Fruit fly (Drosophila melanogaster) whole organism, embryonic: ENCODE results near the gene CG14339.
A peak's percentile ranks its signal among the peaks of the same experiment; 100 is the strongest.

Source experiments
- Ada2b ChIP-seq: fragments of 200-800 bp; sonication (Bioruptor generic); IDR thresholded peaks from 2 replicates; pipeline ENCODE4 v1.3.6; 2022; ENCODE audit warnings: missing biosample characterization, missing genetic modification characterization
- Adf1 ChIP-seq: fragments of 200-800 bp; sonication (Bioruptor generic); IDR thresholded peaks from 2 replicates; pipeline ENCODE4 v1.3.6; 2022; ENCODE audit warnings: missing biosample characterization, missing genetic modification characterization
- Blimp-1 ChIP-seq: fragments of 200-800 bp; sonication (Bioruptor generic); optimal IDR thresholded peaks from 3 replicates; lab custom pipeline; 2018; ENCODE audit warnings: missing biosample characterization, missing genetic modification characterization, mild to moderate bottlenecking, moderate library complexity, missing genetic modification reagents
- C15 ChIP-seq: fragments of 200-800 bp; sonication (Bioruptor generic); IDR thresholded peaks from 3 replicates; pipeline ENCODE4 v1.3.6; 2022; ENCODE audit warnings: missing biosample characterization, missing genetic modification characterization
- CG10321 ChIP-seq: fragments of 200-800 bp; sonication (Bioruptor generic); IDR thresholded peaks from 2 replicates; pipeline ENCODE4 v1.3.6; 2022; ENCODE audit warnings: missing biosample characterization, missing genetic modification characterization
- CG10959 ChIP-seq: fragments of 200-800 bp; sonication (Bioruptor generic); IDR thresholded peaks from 2 replicates; pipeline ENCODE4 v1.3.6; 2022; ENCODE audit warnings: missing biosample characterization, missing genetic modification characterization
- CG13424 ChIP-seq: fragments of 200-800 bp; sonication (Bioruptor generic); optimal IDR thresholded peaks from 2 replicates; lab custom pipeline; 2019; ENCODE audit warnings: missing biosample characterization, mild to moderate bottlenecking, missing genetic modification characterization, moderate library complexity
- CG15479 ChIP-seq: fragments of 200-800 bp; sonication (Bioruptor generic); optimal IDR thresholded peaks from 3 replicates; lab custom pipeline; 2019; ENCODE audit warnings: missing biosample characterization, mild to moderate bottlenecking, missing genetic modification characterization, moderate library complexity
- CG1603 ChIP-seq: fragments of 200-800 bp; sonication (Bioruptor generic); optimal IDR thresholded peaks from 2 replicates; lab custom pipeline; 2019; ENCODE audit warnings: missing biosample characterization, mild to moderate bottlenecking, missing genetic modification characterization, moderate library complexity
- CG34376 ChIP-seq: fragments of 200-800 bp; sonication (Bioruptor generic); optimal IDR thresholded peaks from 2 replicates; lab custom pipeline; 2018; ENCODE audit warnings: missing biosample characterization, mild to moderate bottlenecking, missing genetic modification characterization
- CG6683 ChIP-seq: fragments of 200-800 bp; sonication (Bioruptor generic); optimal IDR thresholded peaks from 2 replicates; lab custom pipeline; 2017; ENCODE audit warnings: missing biosample characterization, mild to moderate bottlenecking, missing genetic modification characterization, missing genetic modification reagents
- CG8290 ChIP-seq, 3 experiments: fragments of 200-800 bp; sonication (Bioruptor generic); optimal IDR thresholded peaks; 2 replicates each; lab custom pipeline; 2016 to 2019; ENCODE audit warnings: missing biosample characterization in 3 of 3, missing genetic modification characterization in 3 of 3, mild to moderate bottlenecking in 2 of 3, moderate library complexity in 1 of 3
- CG8924 ChIP-seq: fragments of 200-800 bp; optimal IDR thresholded peaks from 3 replicates; lab custom pipeline; 2019; ENCODE audit warnings: missing biosample characterization, mild to moderate bottlenecking, missing genetic modification characterization, moderate library complexity
- D19A ChIP-seq: fragments of 200-800 bp; optimal IDR thresholded peaks from 3 replicates; lab custom pipeline; 2019; ENCODE audit warnings: missing biosample characterization, mild to moderate bottlenecking, missing genetic modification characterization, moderate library complexity
- HLHmδ ChIP-seq: fragments of 200-800 bp; sonication (Bioruptor generic); optimal IDR thresholded peaks from 2 replicates; lab custom pipeline; 2018; ENCODE audit warnings: missing biosample characterization, mild to moderate bottlenecking, missing genetic modification characterization, moderate library complexity
- HmgZ ChIP-seq: fragments of 200-800 bp; sonication (Bioruptor generic); optimal IDR thresholded peaks from 2 replicates; lab custom pipeline; 2018; ENCODE audit warnings: missing biosample characterization, mild to moderate bottlenecking, missing genetic modification characterization
- Hr39 ChIP-seq: fragments of >200 bp; optimal IDR thresholded peaks from 2 replicates; lab custom pipeline; 2017
- Hr51 ChIP-seq, 2 experiments: fragments of 200-800 bp; sonication (Bioruptor generic); optimal IDR thresholded peaks; 2 replicates in 1 of 2; 3 replicates in 1 of 2; lab custom pipeline; 2016 to 2018; ENCODE audit warnings: missing biosample characterization in 2 of 2, missing genetic modification characterization in 2 of 2, mild to moderate bottlenecking in 1 of 2, moderate library complexity in 1 of 2
- Jarid2 ChIP-seq: fragments of 200-800 bp; sonication (Bioruptor generic); optimal IDR thresholded peaks from 3 replicates; lab custom pipeline; 2017; ENCODE audit warnings: mild to moderate bottlenecking, missing biosample characterization, missing genetic modification reagents, missing genetic modification characterization
- MTF-1 ChIP-seq: fragments of 200-800 bp; sonication (Bioruptor generic); optimal IDR thresholded peaks from 2 replicates; lab custom pipeline; 2018; ENCODE audit warnings: missing biosample characterization, mild to moderate bottlenecking, missing genetic modification characterization, borderline replicate concordance
- Mad ChIP-seq: fragments of 200-800 bp; sonication (Bioruptor generic); optimal IDR thresholded peaks from 2 replicates; lab custom pipeline; 2016; ENCODE audit warnings: missing biosample characterization, missing genetic modification characterization
- Meics ChIP-seq: fragments of 200-800 bp; sonication (Bioruptor generic); optimal IDR thresholded peaks from 2 replicates; lab custom pipeline; 2017; ENCODE audit warnings: missing biosample characterization, mild to moderate bottlenecking, missing genetic modification characterization
- PHDP ChIP-seq: fragments of 200-800 bp; sonication (Bioruptor generic); optimal IDR thresholded peaks from 3 replicates; lab custom pipeline; 2018; ENCODE audit warnings: missing biosample characterization, mild to moderate bottlenecking, missing genetic modification characterization, moderate library complexity
- Pdp1 ChIP-seq, 2 experiments: fragments of 200-800 bp; sonication (Bioruptor generic); optimal IDR thresholded peaks; 3 replicates each; lab custom pipeline; 2016; ENCODE audit warnings: missing biosample characterization in 2 of 2, missing genetic modification characterization in 2 of 2, mild to moderate bottlenecking in 1 of 2, moderate library complexity in 1 of 2
- Sox102F ChIP-seq: fragments of 200-800 bp; sonication (Bioruptor generic); optimal IDR thresholded peaks from 2 replicates; lab custom pipeline; 2018; ENCODE audit warnings: missing biosample characterization, mild to moderate bottlenecking, missing genetic modification characterization, moderate library complexity
- dimm ChIP-seq: fragments of 200-800 bp; sonication (Bioruptor generic); IDR thresholded peaks from 2 replicates; pipeline ENCODE4 v1.3.6; 2022; ENCODE audit warnings: missing biosample characterization, missing genetic modification characterization
- exex ChIP-seq: fragments of 200-800 bp; sonication (Bioruptor generic); optimal IDR thresholded peaks from 4 replicates; lab custom pipeline; 2018; ENCODE audit warnings: missing biosample characterization, mild to moderate bottlenecking, missing genetic modification characterization, moderate library complexity
- grn ChIP-seq: fragments of 200-800 bp; sonication (Bioruptor generic); optimal IDR thresholded peaks from 3 replicates; lab custom pipeline; 2017; ENCODE audit warnings: missing biosample characterization, missing genetic modification characterization
- mirr ChIP-seq: fragments of 200-800 bp; sonication (Bioruptor generic); optimal IDR thresholded peaks from 3 replicates; lab custom pipeline; 2018; ENCODE audit warnings: missing biosample characterization, mild to moderate bottlenecking, missing genetic modification characterization
- oc ChIP-seq: fragments of 200-800 bp; sonication (Bioruptor generic); optimal IDR thresholded peaks from 2 replicates; lab custom pipeline; 2018; ENCODE audit warnings: missing biosample characterization, mild to moderate bottlenecking, missing genetic modification characterization, moderate library complexity
- p53 ChIP-seq: fragments of 200-800 bp; sonication (Bioruptor generic); optimal IDR thresholded peaks from 2 replicates; lab custom pipeline; 2016; ENCODE audit warnings: missing biosample characterization, missing genetic modification characterization
- phol ChIP-seq: fragments of 200-800 bp; sonication (Bioruptor generic); optimal IDR thresholded peaks from 3 replicates; lab custom pipeline; 2018; ENCODE audit warnings: missing biosample characterization, mild to moderate bottlenecking, missing genetic modification characterization, moderate library complexity
- pros ChIP-seq: fragments of 200-800 bp; sonication (Bioruptor generic); optimal IDR thresholded peaks from 3 replicates; lab custom pipeline; 2019; ENCODE audit warnings: missing biosample characterization, mild to moderate bottlenecking, missing genetic modification characterization, moderate library complexity
- row ChIP-seq: fragments of 200-800 bp; sonication (Bioruptor generic); IDR thresholded peaks from 3 replicates; pipeline ENCODE4 v1.3.6; 2022; ENCODE audit warnings: missing biosample characterization, missing genetic modification characterization
- schlank ChIP-seq: fragments of 200-800 bp; sonication (Bioruptor generic); optimal IDR thresholded peaks from 2 replicates; lab custom pipeline; 2018; ENCODE audit warnings: missing biosample characterization, mild to moderate bottlenecking, missing genetic modification characterization
- sens ChIP-seq: fragments of 200-800 bp; sonication (Bioruptor generic); peaks from one replicate; lab custom pipeline; 2016; ENCODE audit warnings: missing biosample characterization, missing genetic modification characterization
- slbo ChIP-seq: fragments of 200-800 bp; sonication (Bioruptor generic); IDR thresholded peaks from 2 replicates; pipeline ENCODE4 v1.3.6; 2022; ENCODE audit warnings: missing biosample characterization, missing genetic modification characterization
- so ChIP-seq: fragments of 200-800 bp; sonication (Bioruptor generic); IDR thresholded peaks from 3 replicates; pipeline ENCODE4 v1.3.6; 2022; ENCODE audit warnings: missing biosample characterization, missing genetic modification characterization
- tio ChIP-seq: fragments of 200-800 bp; sonication (Bioruptor generic); optimal IDR thresholded peaks from 2 replicates; lab custom pipeline; 2017; ENCODE audit warnings: missing biosample characterization, missing genetic modification characterization, inconsistent platforms
- tll ChIP-seq, 2 experiments: fragments of 200-800 bp in 1 of 2; fragments of >200 bp in 1 of 2; sonication (Bioruptor generic) in 1 of 2; optimal IDR thresholded peaks; 2 replicates each; lab custom pipeline; 2017 to 2019; ENCODE audit warnings: missing biosample characterization in 2 of 2, missing genetic modification characterization in 2 of 2, mild to moderate bottlenecking in 1 of 2, moderate library complexity in 1 of 2
- vfl ChIP-seq: fragments of 200-800 bp; sonication (Bioruptor generic); optimal IDR thresholded peaks from 2 replicates; lab custom pipeline; 2016; ENCODE audit warnings: missing biosample characterization, missing genetic modification characterization
- z ChIP-seq: fragments of 200-800 bp; sonication (Bioruptor generic); IDR thresholded peaks from 3 replicates; pipeline ENCODE4 v1.3.6; 2022; ENCODE audit warnings: missing biosample characterization, missing genetic modification characterization

Gene CG14339

DNA sequence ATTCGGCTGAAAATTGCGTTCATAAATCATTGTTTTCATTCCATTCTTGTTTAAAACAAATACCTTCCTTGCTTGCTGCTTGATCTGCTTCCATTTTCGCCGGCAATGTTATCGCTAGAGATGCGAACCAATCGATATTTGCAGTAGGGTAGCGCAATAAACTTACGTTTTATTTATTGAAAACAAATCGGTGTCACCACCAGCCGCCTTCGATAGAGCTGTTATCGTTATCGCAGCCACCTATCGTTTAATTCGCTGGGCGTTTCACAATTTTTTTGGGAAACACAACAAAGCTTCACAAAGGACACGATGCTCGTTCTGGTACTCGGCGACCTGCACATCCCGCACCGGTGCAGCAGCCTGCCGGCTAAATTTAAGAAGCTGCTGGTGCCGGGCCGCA is 42.2 kb downstream of the CG14339 start, which contains the start of the genes Tfb4 and Vps29 (continued):
- no peak for TF ChIP-seq Meics (GFP tag; lab: Kevin White, UChicago)
- TF ChIP-seq dimm (GFP tag; lab: Robert Waterston, UW) = no peak
- TF ChIP-seq Mad (GFP tag; lab: Kevin White, UChicago) = no peak
- no peak for TF ChIP-seq Adf1 (GFP tag; lab: Robert Waterston, UW)

DNA sequence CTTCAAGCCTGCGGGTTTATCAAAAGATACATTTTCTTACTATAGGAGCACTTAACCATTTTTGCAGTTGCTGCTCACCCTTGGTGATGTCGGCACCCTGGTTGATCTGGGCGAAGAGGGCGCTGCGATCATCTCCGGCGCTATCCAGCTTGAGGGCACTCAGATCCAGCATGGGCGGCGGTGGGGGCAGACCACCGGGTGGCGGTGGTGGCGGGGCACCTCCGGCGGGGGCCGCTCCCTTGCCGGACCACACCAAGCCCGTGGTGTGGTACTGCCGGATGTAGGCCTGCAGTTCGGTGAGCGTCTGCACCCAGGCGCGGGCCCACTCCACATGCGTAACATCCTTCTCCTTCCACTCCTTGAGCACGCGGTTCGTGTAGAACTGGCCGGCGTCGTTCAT is 44.4 kb downstream of the CG14339 start:
- TF ChIP-seq Hr39 = peak; percentile 83
- no peak for TF ChIP-seq CG13424 (tag; lab: Kevin White, UChicago)

DNA sequence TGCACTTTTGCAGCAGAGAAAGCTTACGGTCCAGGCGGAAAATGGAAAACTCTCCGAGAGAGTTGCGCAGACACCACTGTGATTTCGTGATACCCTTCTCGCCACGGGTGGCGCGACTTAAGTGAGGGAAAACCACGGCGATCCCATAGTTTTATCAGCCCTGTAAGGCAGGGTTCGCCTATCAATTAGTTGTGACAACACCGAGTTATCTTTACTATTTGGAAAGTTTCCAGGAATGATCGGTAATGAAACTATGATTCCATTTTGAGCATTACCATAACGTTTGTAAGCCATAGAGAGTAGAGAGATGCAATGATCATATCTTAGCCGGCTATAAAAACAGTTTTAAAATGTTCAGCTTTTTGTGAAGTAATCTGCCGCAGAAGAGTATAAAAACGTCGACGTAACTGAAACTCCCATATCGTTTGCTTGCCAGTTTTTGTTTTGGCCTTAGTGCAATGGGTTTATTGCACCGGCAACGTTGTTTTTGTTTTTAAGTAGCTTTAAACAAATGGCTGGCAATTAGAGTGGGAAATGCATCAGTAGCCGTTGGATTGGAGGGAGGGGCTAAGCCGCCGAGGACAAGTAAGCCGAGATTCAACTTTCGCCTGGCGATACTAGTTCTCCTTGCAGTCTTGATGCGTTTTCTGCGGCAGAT is 48.4 kb downstream of the CG14339 start:
- no peak for TF ChIP-seq oc
- no peak for TF ChIP-seq tll (GFP tag; optimal IDR thresholded peaks at IDR 0.05; lab: Kevin White, UChicago)
- TF ChIP-seq Sox102F (GFP tag; lab: Kevin White, UChicago) = peak; percentile 5
- no peak for TF ChIP-seq CG10321 (GFP tag; lab: Robert Waterston, UW)
- peak; percentile 91 for TF ChIP-seq D19A (tag; lab: Kevin White, UChicago)
- no peak for TF ChIP-seq CG6683 (GFP tag; lab: Kevin White, UChicago)
- no peak for TF ChIP-seq schlank
- peak; percentile 41; the same call in 2 of the 3 replicates for TF ChIP-seq row
- TF ChIP-seq PHDP (tag; lab: Kevin White, UChicago) = peak; percentile 20
- peak; percentile 14 for TF ChIP-seq CG8924 (tag; lab: Kevin White, UChicago)
- TF ChIP-seq CG1603 (tag; lab: Kevin White, UChicago) = peak; percentile 25
- peak; percentile 47 for TF ChIP-seq sens
- no peak for TF ChIP-seq HLHmδ
- no peak for TF ChIP-seq C15 (GFP tag; lab: Robert Waterston, UW)
- peak; percentile 3 for TF ChIP-seq CG15479

DNA sequence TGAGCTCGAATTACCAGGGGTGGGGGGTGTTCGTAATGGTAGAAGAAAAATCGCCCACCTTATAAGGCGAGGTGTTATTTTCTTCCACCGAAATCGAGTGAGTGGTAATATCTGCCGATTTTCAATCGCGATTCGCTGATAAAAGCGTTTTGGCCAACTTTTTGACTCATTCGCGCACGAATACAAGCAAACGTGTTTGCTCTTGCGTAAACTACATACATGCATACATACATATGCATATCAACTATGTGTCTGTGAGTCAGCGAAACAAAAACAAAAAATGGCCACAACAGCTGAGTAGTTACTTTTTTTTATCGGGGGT is 49.0 kb downstream of the CG14339 start:
- TF ChIP-seq Pdp1 (GFP tag; optimal IDR thresholded peaks at IDR 0.05; lab: Kevin White, UChicago) (peak in 1 of 2 experiments; percentile 92), Ada2b (GFP tag; lab: Robert Waterston, UW) (no peak), tio (GFP tag; lab: Kevin White, UChicago) (no peak), HmgZ (tag; lab: Kevin White, UChicago) (peak; percentile 20), p53 (GFP tag; lab: Kevin White, UChicago) (peak; percentile 21), MTF-1 (GFP tag; lab: Kevin White, UChicago) (no peak), Blimp-1 (GFP tag; lab: Kevin White, UChicago) (no peak), grn (GFP tag; lab: Kevin White, UChicago) (peak; percentile 80), pros (GFP tag; lab: Kevin White, UChicago) (peak; percentile 60), sens (peak; percentile 60), phol (peak; percentile 38), Jarid2 (GFP tag; lab: Kevin White, UChicago) (no peak), exex (tag; lab: Kevin White, UChicago) (peak; percentile 64), vfl (GFP tag; lab: Kevin White, UChicago) (no peak), CG34376 (GFP tag; lab: Kevin White, UChicago) (peak; percentile 20), CG8290 (GFP tag; optimal IDR thresholded peaks at IDR 0.05; lab: Kevin White, UChicago) (no peak), CG8290 (tag; optimal IDR thresholded peaks at IDR 0.05; lab: Kevin White, UChicago) (no peak), so (GFP tag; lab: Robert Waterston, UW) (0 out of 3 replicates have a peak, but pooled peaks have one; percentile 20), CG10959 (GFP tag; lab: Robert Waterston, UW) (no peak), mirr (GFP tag; lab: Kevin White, UChicago) (peak; percentile 33), z (GFP tag; lab: Robert Waterston, UW) (peak; percentile 47; the same call in 1 of the 3 replicates), Hr51 (GFP tag; optimal IDR thresholded peaks at IDR 0.05; lab: Kevin White, UChicago) (no peak), slbo (GFP tag; lab: Robert Waterston, UW) (0 out of 2 replicates have a peak, but pooled peaks have one; percentile 8)
- TF ChIP-seq, all 482 proteins: peak for 13
